Fruit fly (Drosophila melanogaster) whole organism, embryonic: Measurements from ENCODE around the gene beag.

Experiments
- CG10959 ChIP-seq: fragments of 200-800 bp; sonication (Bioruptor generic); IDR thresholded peaks from 2 replicates; pipeline ENCODE4 v1.3.6; 2022; ENCODE audit warnings: missing biosample characterization, missing genetic modification characterization
- CG11247 ChIP-seq: fragments of 200-800 bp; sonication (Bioruptor generic); IDR thresholded peaks from 2 replicates; pipeline ENCODE4 v1.3.6; 2022; ENCODE audit warnings: missing biosample characterization, missing genetic modification characterization
- CG12104 ChIP-seq: fragments of 200-800 bp; sonication (Bioruptor generic); optimal IDR thresholded peaks from 3 replicates; lab custom pipeline; 2016; ENCODE audit warnings: missing biosample characterization, missing genetic modification characterization
- CG12155 ChIP-seq: fragments of 200-800 bp; sonication (Bioruptor generic); optimal IDR thresholded peaks from 3 replicates; lab custom pipeline; 2016; ENCODE audit warnings: missing biosample characterization, missing genetic modification characterization
- CG17359 ChIP-seq: fragments of 200-800 bp; sonication (Bioruptor generic); optimal IDR thresholded peaks from 3 replicates; lab custom pipeline; 2018; ENCODE audit warnings: missing biosample characterization, mild to moderate bottlenecking, missing genetic modification characterization, moderate library complexity
- CG3407 ChIP-seq: fragments of 200-800 bp; sonication (Bioruptor generic); optimal IDR thresholded peaks from 2 replicates; lab custom pipeline; 2018; ENCODE audit warnings: missing biosample characterization, mild to moderate bottlenecking, missing genetic modification characterization
- CG4282 ChIP-seq: fragments of 200-800 bp; sonication (Bioruptor generic); optimal IDR thresholded peaks from 2 replicates; lab custom pipeline; 2016; ENCODE audit warnings: missing biosample characterization, missing genetic modification characterization
- CG6689 ChIP-seq: fragments of 200-800 bp; sonication (Bioruptor generic); IDR thresholded peaks from 2 replicates; pipeline ENCODE4 v1.3.6; 2022; ENCODE audit warnings: missing biosample characterization, missing genetic modification characterization
- CG8478 ChIP-seq: fragments of >200 bp; optimal IDR thresholded peaks from 2 replicates; lab custom pipeline; 2018
- CG9437 ChIP-seq: fragments of 200-800 bp; sonication (Bioruptor generic); optimal IDR thresholded peaks from 2 replicates; lab custom pipeline; 2018; ENCODE audit warnings: missing biosample characterization, mild to moderate bottlenecking, missing genetic modification characterization
- Chrac-16 ChIP-seq: fragments of 200-800 bp; sonication (Bioruptor generic); optimal IDR thresholded peaks from 3 replicates; lab custom pipeline; 2016; ENCODE audit warnings: missing biosample characterization, missing genetic modification characterization
- Dbx ChIP-seq: fragments of 200-800 bp; sonication (Bioruptor generic); IDR thresholded peaks from 3 replicates; pipeline ENCODE4 v1.3.6; 2022; ENCODE audit warnings: missing biosample characterization, missing genetic modification characterization
- Dp ChIP-seq: fragments of 200-800 bp; sonication (Bioruptor generic); optimal IDR thresholded peaks from 2 replicates; lab custom pipeline; 2018; ENCODE audit warnings: missing biosample characterization, mild to moderate bottlenecking, missing genetic modification characterization, moderate library complexity
- Elba2 ChIP-seq: fragments of 200-800 bp; sonication (Bioruptor generic); optimal IDR thresholded peaks from 3 replicates; lab custom pipeline; 2016; ENCODE audit warnings: missing biosample characterization, missing genetic modification characterization
- H2.0 ChIP-seq: fragments of 200-800 bp; sonication (Bioruptor generic); IDR thresholded peaks from 2 replicates; pipeline ENCODE4 v1.3.6; 2022; ENCODE audit warnings: missing biosample characterization, missing genetic modification characterization
- HmgZ ChIP-seq: fragments of 200-800 bp; sonication (Bioruptor generic); optimal IDR thresholded peaks from 2 replicates; lab custom pipeline; 2018; ENCODE audit warnings: missing biosample characterization, mild to moderate bottlenecking, missing genetic modification characterization
- MESR4 ChIP-seq: fragments of 200-800 bp; sonication (Bioruptor generic); optimal IDR thresholded peaks from 2 replicates; lab custom pipeline; 2018; ENCODE audit warnings: missing biosample characterization, mild to moderate bottlenecking, missing genetic modification characterization, moderate library complexity
- MTF-1 ChIP-seq: fragments of 200-800 bp; sonication (Bioruptor generic); optimal IDR thresholded peaks from 2 replicates; lab custom pipeline; 2018; ENCODE audit warnings: missing biosample characterization, mild to moderate bottlenecking, missing genetic modification characterization, borderline replicate concordance
- Mad ChIP-seq: fragments of 200-800 bp; sonication (Bioruptor generic); optimal IDR thresholded peaks from 2 replicates; lab custom pipeline; 2016; ENCODE audit warnings: missing biosample characterization, missing genetic modification characterization
- PHDP ChIP-seq: fragments of 200-800 bp; sonication (Bioruptor generic); optimal IDR thresholded peaks from 3 replicates; lab custom pipeline; 2018; ENCODE audit warnings: missing biosample characterization, mild to moderate bottlenecking, missing genetic modification characterization, moderate library complexity
- YL-1 ChIP-seq: fragments of 200-800 bp; sonication (Bioruptor generic); optimal IDR thresholded peaks from 3 replicates; lab custom pipeline; 2017; ENCODE audit warnings: missing biosample characterization, mild to moderate bottlenecking, missing genetic modification characterization
- bcd ChIP-seq: fragments of 200-800 bp; sonication (Bioruptor generic); optimal IDR thresholded peaks from 2 replicates; lab custom pipeline; 2017; ENCODE audit warnings: missing biosample characterization, mild to moderate bottlenecking, missing genetic modification characterization
- br ChIP-seq: fragments of >200 bp; optimal IDR thresholded peaks from 2 replicates; lab custom pipeline; 2017
- btn ChIP-seq: fragments of 200-800 bp; sonication (Bioruptor generic); optimal IDR thresholded peaks from 2 replicates; lab custom pipeline; 2016; ENCODE audit warnings: missing biosample characterization, missing genetic modification characterization
- caup ChIP-seq: fragments of 200-800 bp; sonication (Bioruptor generic); optimal IDR thresholded peaks from 3 replicates; lab custom pipeline; 2017; ENCODE audit warnings: missing biosample characterization, mild to moderate bottlenecking, missing genetic modification characterization, moderate library complexity; ENCODE audit not compliant: severe bottlenecking
- crp ChIP-seq, 2 experiments: fragments of 200-800 bp; sonication (Bioruptor generic); optimal IDR thresholded peaks; 2 replicates in 1 of 2; 3 replicates in 1 of 2; lab custom pipeline; 2017; ENCODE audit warnings: missing biosample characterization in 2 of 2, missing genetic modification characterization in 2 of 2, mild to moderate bottlenecking in 1 of 2, moderate library complexity in 1 of 2
- dm ChIP-seq: fragments of 200-800 bp; sonication (Bioruptor generic); optimal IDR thresholded peaks from 3 replicates; lab custom pipeline; 2016; ENCODE audit warnings: missing biosample characterization, missing genetic modification characterization
- dmrt11E ChIP-seq: fragments of 200-800 bp; sonication (Bioruptor generic); optimal IDR thresholded peaks from 3 replicates; lab custom pipeline; 2018; ENCODE audit warnings: missing biosample characterization, mild to moderate bottlenecking, missing genetic modification characterization, moderate library complexity
- fd102C ChIP-seq: fragments of 200-800 bp; sonication (Bioruptor generic); optimal IDR thresholded peaks from 2 replicates; lab custom pipeline; 2018; ENCODE audit warnings: missing biosample characterization, mild to moderate bottlenecking, missing genetic modification characterization, moderate library complexity
- fru ChIP-seq: fragments of >200 bp; optimal IDR thresholded peaks from 2 replicates; lab custom pipeline; 2017
- h ChIP-seq: fragments of >200 bp; optimal IDR thresholded peaks from 2 replicates; lab custom pipeline; 2017
- jing ChIP-seq: fragments of 200-800 bp; sonication (Bioruptor generic); optimal IDR thresholded peaks from 2 replicates; lab custom pipeline; 2018; ENCODE audit warnings: missing biosample characterization, mild to moderate bottlenecking, missing genetic modification characterization
- mirr ChIP-seq: fragments of 200-800 bp; sonication (Bioruptor generic); optimal IDR thresholded peaks from 3 replicates; lab custom pipeline; 2018; ENCODE audit warnings: missing biosample characterization, mild to moderate bottlenecking, missing genetic modification characterization
- nerfin-1 ChIP-seq: fragments of 200-800 bp; sonication (Bioruptor generic); optimal IDR thresholded peaks from 3 replicates; lab custom pipeline; 2019; ENCODE audit warnings: missing biosample characterization, mild to moderate bottlenecking, missing genetic modification characterization, moderate library complexity
- nerfin-2 ChIP-seq: fragments of 200-800 bp; sonication (Bioruptor generic); IDR thresholded peaks from 2 replicates; pipeline ENCODE4 v1.3.6; 2022; ENCODE audit warnings: missing biosample characterization, missing genetic modification characterization; ENCODE audit not compliant: partially characterized antibody
- schlank ChIP-seq: fragments of 200-800 bp; sonication (Bioruptor generic); optimal IDR thresholded peaks from 2 replicates; lab custom pipeline; 2018; ENCODE audit warnings: missing biosample characterization, mild to moderate bottlenecking, missing genetic modification characterization
- sr ChIP-seq: fragments of 200-800 bp; sonication (Bioruptor generic); IDR thresholded peaks from 3 replicates; pipeline ENCODE4 v1.3.6; 2022; ENCODE audit warnings: missing biosample characterization, missing genetic modification characterization
- tna ChIP-seq: fragments of 200-800 bp; sonication (Bioruptor generic); IDR thresholded peaks from 2 replicates; pipeline ENCODE4 v1.3.6; 2022; ENCODE audit warnings: missing biosample characterization, missing genetic modification characterization; ENCODE audit not compliant: partially characterized antibody
- trem ChIP-seq: fragments of 200-800 bp; optimal IDR thresholded peaks from 3 replicates; lab custom pipeline; 2019; ENCODE audit warnings: missing biosample characterization, mild to moderate bottlenecking, missing genetic modification characterization, moderate library complexity
- vfl ChIP-seq: fragments of 200-800 bp; sonication (Bioruptor generic); optimal IDR thresholded peaks from 2 replicates; lab custom pipeline; 2016; ENCODE audit warnings: missing biosample characterization, missing genetic modification characterization
- vvl ChIP-seq: fragments of 200-800 bp; sonication (Bioruptor generic); IDR thresholded peaks from 2 replicates; pipeline ENCODE4 v1.3.6; 2022; ENCODE audit warnings: missing biosample characterization, missing genetic modification characterization
- z ChIP-seq: fragments of 200-800 bp; sonication (Bioruptor generic); IDR thresholded peaks from 3 replicates; pipeline ENCODE4 v1.3.6; 2022; ENCODE audit warnings: missing biosample characterization, missing genetic modification characterization

Gene beag

DNA sequence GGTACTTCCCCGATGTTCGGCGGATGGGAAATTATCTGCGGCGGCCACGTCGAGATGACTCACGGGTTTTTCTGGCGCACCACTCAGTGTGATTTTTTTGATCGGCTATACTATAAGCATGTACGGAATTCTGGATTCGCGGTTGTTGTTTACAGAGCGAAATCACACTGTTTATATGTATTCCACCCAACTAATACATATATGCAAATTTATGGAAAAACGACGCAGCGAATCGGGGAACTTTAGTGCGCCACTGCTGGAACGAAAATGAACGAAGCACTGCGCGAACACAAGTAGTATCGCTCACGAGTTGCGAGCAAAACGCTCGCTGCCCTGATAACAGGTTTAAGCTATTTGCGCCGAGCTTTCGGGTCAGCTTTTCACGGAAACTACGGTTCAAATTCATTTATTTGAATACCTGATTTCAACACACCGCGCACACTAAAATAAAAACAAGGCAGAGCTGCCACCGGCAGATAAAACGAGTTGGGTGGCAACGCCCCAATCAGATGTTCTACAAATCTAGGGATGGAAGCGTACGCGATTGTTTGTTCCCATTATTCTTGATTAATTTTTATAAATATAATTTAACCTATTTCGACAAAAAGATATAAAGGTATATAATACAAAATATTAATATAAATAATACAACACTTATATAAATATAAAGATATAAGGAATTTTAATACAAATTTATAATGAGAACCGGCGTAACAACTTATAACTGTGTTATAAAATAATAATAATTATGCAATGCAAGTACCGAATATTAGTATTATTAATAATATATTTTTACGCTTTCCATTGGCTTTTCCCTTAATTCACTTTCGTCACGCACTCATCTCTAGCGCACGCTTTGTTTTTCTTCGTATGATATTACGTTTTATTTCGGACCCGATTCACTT is 17.1 kb downstream of the beag start, which contains the start of gene Rel (continued):
- TF ChIP-seq Chrac-16 (GFP tag; lab: Kevin White, UChicago) (peak; percentile 23), PHDP (peak; percentile 69), CG10959 (GFP tag; lab: Robert Waterston, UW) (no peak), sr (GFP tag; lab: Robert Waterston, UW) (no peak), caup (GFP tag; lab: Kevin White, UChicago) (peak; percentile 52), CG3407 (no peak), HmgZ (peak; percentile 42), br (no peak), nerfin-2 (no peak), mirr (peak; percentile 94), MTF-1 (GFP tag; lab: Kevin White, UChicago) (no peak), vvl (GFP tag; lab: Robert Waterston, UW) (no peak), z (GFP tag; lab: Robert Waterston, UW) (no peak), dmrt11E (tag; lab: Kevin White, UChicago) (peak; percentile 82), Mad (GFP tag; lab: Kevin White, UChicago) (no peak), CG9437 (GFP tag; lab: Kevin White, UChicago) (peak; percentile 97), fru (lab: Kevin White, UChicago) (no peak), schlank (peak; percentile 45), h (no peak), CG11247 (GFP tag; lab: Robert Waterston, UW) (no peak)

- TF ChIP-seq MESR4 (GFP tag; lab: Kevin White, UChicago) = peak; percentile 11
- no peak for TF ChIP-seq vfl (GFP tag; lab: Kevin White, UChicago)
- peak; percentile 20 for TF ChIP-seq trem (tag; lab: Kevin White, UChicago)
- peak; percentile 12 for TF ChIP-seq dm (GFP tag; lab: Kevin White, UChicago)
- no peak for TF ChIP-seq H2.0
- no peak for TF ChIP-seq CG12155 (GFP tag; lab: Kevin White, UChicago)
- peak; percentile 67 for TF ChIP-seq nerfin-1
- no peak for TF ChIP-seq btn
- no peak for TF ChIP-seq jing
- peak in 1 of 2 experiments; percentile 79 for TF ChIP-seq crp (GFP tag; optimal IDR thresholded peaks at IDR 0.05; lab: Kevin White, UChicago)
- peak; percentile 24 for TF ChIP-seq Dp (GFP tag; lab: Kevin White, UChicago)
- TF ChIP-seq Elba2 (GFP tag; lab: Kevin White, UChicago) = peak; percentile 87
Measured at dm6 chr3R:9046954-9047353, 17.9 kb downstream of the beag start.

dm6 chr3R:9045733-9046132 is 19.1 kb downstream of the beag start:
- TF ChIP-seq fd102C (GFP tag; lab: Kevin White, UChicago) (no peak), CG17359 (tag; lab: Kevin White, UChicago) (no peak), YL-1 (GFP tag; lab: Kevin White, UChicago) (no peak), CG12104 (GFP tag; lab: Kevin White, UChicago) (no peak), CG4282 (GFP tag; lab: Kevin White, UChicago) (no peak), bcd (GFP tag; lab: Kevin White, UChicago) (no peak), Dbx (GFP tag; lab: Robert Waterston, UW) (0 out of 3 replicates have a peak, but pooled peaks have one; percentile 20), CG8478 (lab: Kevin White, UChicago) (peak; percentile 14), tna (GFP tag; lab: Robert Waterston, UW) (no peak), CG6689 (no peak)
